Worm (Caenorhabditis elegans) whole organism, young adult: Measurements from ENCODE around the gene Y51H7C.10.

Experiments used
- B0035.1 ChIP-seq: sonication (generic microtip); optimal IDR thresholded peaks from 2 replicates; lab custom pipeline; 2016; ENCODE audit warnings: missing genetic modification characterization, mild to moderate bottlenecking, missing compliant biosample characterization, missing genotype, missing genetic modification reagents
- B0336.3 ChIP-seq: fragments of 200-800 bp; sonication (Bioruptor generic); IDR thresholded peaks from 2 replicates; pipeline ENCODE4 v1.3.6; 2022; ENCODE audit warnings: missing genetic modification characterization, missing compliant biosample characterization
- F23B12.7 ChIP-seq: sonication (generic microtip); optimal IDR thresholded peaks from 2 replicates; lab custom pipeline; 2017; ENCODE audit warnings: missing genetic modification characterization, mild to moderate bottlenecking, missing compliant biosample characterization, antibody characterized with exemption, moderate library complexity; ENCODE audit not compliant: insufficient read depth
- F39B2.1 ChIP-seq: fragments of 200-800 bp; sonication (Bioruptor generic); IDR thresholded peaks from 2 replicates; pipeline ENCODE4 v1.3.6; 2022; ENCODE audit warnings: missing genetic modification reagents, missing genetic modification characterization, missing compliant biosample characterization
- F49E8.2 ChIP-seq: sonication (generic microtip); optimal IDR thresholded peaks from 3 replicates; lab custom pipeline; 2017; ENCODE audit warnings: missing genetic modification characterization, mild to moderate bottlenecking, missing compliant biosample characterization, antibody characterized with exemption, moderate library complexity; ENCODE audit not compliant: insufficient read depth
- Y53F4B.3 ChIP-seq: fragments of 200-800 bp; sonication (Bioruptor generic); IDR thresholded peaks from 2 replicates; pipeline ENCODE4 v1.3.6; 2022; ENCODE audit warnings: missing genetic modification reagents, missing genetic modification characterization, missing compliant biosample characterization
- Y79H2A.3 ChIP-seq: fragments of 200-800 bp; sonication (Bioruptor generic); conservative IDR thresholded peaks from 2 replicates; pipeline ENCODE4 v1.3.6; 2022; ENCODE audit warnings: missing genetic modification reagents, missing genetic modification characterization, missing compliant biosample characterization
- Y95B8A.8 ChIP-seq: fragments of 200-800 bp; sonication (Bioruptor generic); IDR thresholded peaks from 2 replicates; pipeline ENCODE4 v1.3.6; 2022; ENCODE audit warnings: missing genetic modification reagents, missing genetic modification characterization, missing compliant biosample characterization
- aptf-2 ChIP-seq: fragments of 200-800 bp; sonication (Bioruptor generic); conservative IDR thresholded peaks from 2 replicates; pipeline ENCODE4 v1.3.6; 2022; ENCODE audit warnings: missing genetic modification reagents, missing genetic modification characterization, missing compliant biosample characterization
- atf-7 ChIP-seq: sonication (generic microtip); optimal IDR thresholded peaks from 2 replicates; lab custom pipeline; 2017; ENCODE audit warnings: mild to moderate bottlenecking, missing genetic modification characterization, missing compliant biosample characterization
- athp-1 ChIP-seq: sonication (generic microtip); optimal IDR thresholded peaks from 2 replicates; lab custom pipeline; 2017; ENCODE audit warnings: mild to moderate bottlenecking, missing genetic modification characterization, missing compliant biosample characterization
- attf-5 ChIP-seq: fragments of 200-800 bp; sonication (Bioruptor generic); optimal IDR thresholded peaks from 2 replicates; lab custom pipeline; 2018; ENCODE audit warnings: mild to moderate bottlenecking, missing genetic modification characterization, missing compliant biosample characterization
- bed-2 ChIP-seq: fragments of 200-800 bp; sonication (Bioruptor generic); IDR thresholded peaks from 2 replicates; pipeline ENCODE4 v1.3.6; 2022; ENCODE audit warnings: missing genetic modification reagents, missing genetic modification characterization, missing compliant biosample characterization
- cebp-1 ChIP-seq, 2 experiments: fragments of 200-800 bp in 1 of 2; sonication (Bioruptor generic) in 1 of 2; sonication (generic microtip) in 1 of 2; IDR thresholded peaks in 1 of 2; optimal IDR thresholded peaks in 1 of 2; 2 replicates each; pipeline versions ENCODE4 v1.3.6 to Lab custom; 2017 to 2022; ENCODE audit warnings: missing compliant biosample characterization in 2 of 2, missing genetic modification characterization in 2 of 2, mild to moderate bottlenecking in 1 of 2, missing genetic modification reagents in 1 of 2, moderate library complexity in 1 of 2
- ceh-91 ChIP-seq: fragments of 200-800 bp; sonication (Bioruptor generic); IDR thresholded peaks from 2 replicates; pipeline ENCODE4 v1.3.6; 2022; ENCODE audit warnings: missing genetic modification reagents, missing genetic modification characterization, missing compliant biosample characterization
- die-1 ChIP-seq: sonication (generic microtip); optimal IDR thresholded peaks from 2 replicates; lab custom pipeline; 2016; ENCODE audit warnings: missing genotype, mild to moderate bottlenecking, missing genetic modification characterization, missing compliant biosample characterization
- dpl-1 ChIP-seq: fragments of 150-350 bp; optimal IDR thresholded peaks from 2 replicates; lab custom pipeline; 2014; ENCODE audit warnings: missing biosample characterization, missing genetic modification reagents, missing genetic modification characterization
- egl-18 ChIP-seq: fragments of 200-800 bp; sonication (Bioruptor generic); IDR thresholded peaks from 2 replicates; pipeline ENCODE4 v1.3.6; 2022; ENCODE audit warnings: missing genetic modification reagents, missing genetic modification characterization, missing compliant biosample characterization
- egl-44 ChIP-seq: fragments of 200-800 bp; sonication (Bioruptor generic); IDR thresholded peaks from 2 replicates; pipeline ENCODE4 v1.3.6; 2022; ENCODE audit warnings: missing genetic modification reagents, missing genetic modification characterization, missing compliant biosample characterization
- egrh-3 ChIP-seq: fragments of 200-800 bp; sonication (Bioruptor generic); IDR thresholded peaks from 2 replicates; pipeline ENCODE4 v1.3.6; 2022; ENCODE audit warnings: missing genetic modification reagents, missing genetic modification characterization, missing compliant biosample characterization
- ekl-4 ChIP-seq: fragments of 200-800 bp; sonication (Bioruptor generic); IDR thresholded peaks from 2 replicates; pipeline ENCODE4 v1.3.6; 2022; ENCODE audit warnings: missing genetic modification reagents, missing genetic modification characterization, missing compliant biosample characterization
- gei-17 ChIP-seq: fragments of 200-800 bp; sonication (Bioruptor generic); optimal IDR thresholded peaks from 2 replicates; lab custom pipeline; 2018; ENCODE audit warnings: mild to moderate bottlenecking, missing genetic modification characterization, missing compliant biosample characterization
- hmg-1.2 ChIP-seq: fragments of 200-800 bp; sonication (Bioruptor generic); IDR thresholded peaks from 2 replicates; pipeline ENCODE4 v1.3.6; 2022; ENCODE audit warnings: missing genetic modification reagents, missing genetic modification characterization, missing compliant biosample characterization
- hrde-1 ChIP-seq: sonication (generic microtip); optimal IDR thresholded peaks from 2 replicates; lab custom pipeline; 2016; ENCODE audit warnings: missing genetic modification characterization, mild to moderate bottlenecking, missing compliant biosample characterization, moderate library complexity, missing genotype, missing genetic modification reagents, borderline replicate concordance
- let-526 ChIP-seq: fragments of 200-800 bp; sonication (Bioruptor generic); IDR thresholded peaks from 2 replicates; pipeline ENCODE4 v1.3.6; 2022; ENCODE audit warnings: missing genetic modification reagents, missing genetic modification characterization, missing compliant biosample characterization
- lin-40 ChIP-seq: sonication (generic microtip); optimal IDR thresholded peaks from 2 replicates; lab custom pipeline; 2016; ENCODE audit warnings: missing genetic modification characterization, mild to moderate bottlenecking, missing compliant biosample characterization, missing genotype, missing genetic modification reagents
- lin-54 ChIP-seq: fragments of 200-800 bp; sonication (Bioruptor generic); optimal IDR thresholded peaks from 2 replicates; lab custom pipeline; 2018; ENCODE audit warnings: mild to moderate bottlenecking, missing genetic modification characterization, missing compliant biosample characterization
- lir-1 ChIP-seq: fragments of 200-800 bp; sonication (Bioruptor generic); conservative IDR thresholded peaks from 2 replicates; pipeline ENCODE4 v1.3.6; 2022; ENCODE audit warnings: missing genetic modification reagents, missing genetic modification characterization, missing compliant biosample characterization
- madf-10 ChIP-seq: sonication (generic microtip); optimal IDR thresholded peaks from 2 replicates; lab custom pipeline; 2016; ENCODE audit warnings: mild to moderate bottlenecking, missing genetic modification characterization, missing compliant biosample characterization
- madf-8 ChIP-seq: fragments of 200-800 bp; sonication (Bioruptor generic); conservative IDR thresholded peaks from 2 replicates; pipeline ENCODE4 v1.3.6; 2022; ENCODE audit warnings: missing genetic modification reagents, missing genetic modification characterization, missing compliant biosample characterization
- mes-4 ChIP-seq: sonication (generic microtip); optimal IDR thresholded peaks from 2 replicates; lab custom pipeline; 2016; ENCODE audit warnings: missing genotype, missing genetic modification characterization, missing compliant biosample characterization
- nhr-179 ChIP-seq: sonication (generic microtip); optimal IDR thresholded peaks from 2 replicates; lab custom pipeline; 2016; ENCODE audit warnings: mild to moderate bottlenecking, missing genetic modification characterization, missing compliant biosample characterization
- nhr-80 ChIP-seq: sonication (generic microtip); optimal IDR thresholded peaks from 2 replicates; lab custom pipeline; 2016; ENCODE audit warnings: missing genetic modification characterization, missing compliant biosample characterization
- nhr-90 ChIP-seq: sonication (generic microtip); optimal IDR thresholded peaks from 2 replicates; lab custom pipeline; 2016; ENCODE audit warnings: missing genotype, mild to moderate bottlenecking, missing genetic modification characterization, missing compliant biosample characterization
- pbrm-1 ChIP-seq: fragments of 200-800 bp; sonication (Bioruptor generic); IDR thresholded peaks from 2 replicates; pipeline ENCODE4 v1.3.6; 2022; ENCODE audit warnings: missing genetic modification reagents, missing genetic modification characterization, missing compliant biosample characterization
- rpc-1 ChIP-seq, 2 experiments: fragments of 150-350 bp in 1 of 2; sonication (generic microtip) in 1 of 2; optimal IDR thresholded peaks; 2 replicates each; lab custom pipeline; 2014 to 2018; ENCODE audit warnings: missing biosample characterization in 1 of 2, missing genetic modification characterization in 1 of 2, missing genetic modification reagents in 1 of 2, missing genotype in 1 of 2
- sea-2 ChIP-seq: fragments of 200-800 bp; sonication (Bioruptor generic); IDR thresholded peaks from 2 replicates; pipeline ENCODE4 v1.3.6; 2022; ENCODE audit warnings: missing genetic modification characterization, missing compliant biosample characterization
- snpc-1.1 ChIP-seq: sonication (generic microtip); optimal IDR thresholded peaks from 2 replicates; lab custom pipeline; 2017; ENCODE audit warnings: missing genetic modification characterization, mild to moderate bottlenecking, missing compliant biosample characterization, antibody characterized with exemption, moderate library complexity, missing genotype, missing genetic modification reagents; ENCODE audit not compliant: insufficient read depth
- snpc-3.4 ChIP-seq: sonication (generic microtip); optimal IDR thresholded peaks from 2 replicates; lab custom pipeline; 2017; ENCODE audit warnings: missing genetic modification characterization, mild to moderate bottlenecking, missing compliant biosample characterization, antibody characterized with exemption, moderate library complexity, missing genotype, missing genetic modification reagents
- sptf-2 ChIP-seq: fragments of 200-800 bp; sonication (Bioruptor generic); optimal IDR thresholded peaks from 2 replicates; lab custom pipeline; 2018; ENCODE audit warnings: mild to moderate bottlenecking, missing genetic modification characterization, missing compliant biosample characterization
- tbp1 ChIP-seq: fragments of 200-800 bp; sonication (Bioruptor generic); optimal IDR thresholded peaks from 2 replicates; lab custom pipeline; 2018; ENCODE audit warnings: mild to moderate bottlenecking, missing genetic modification characterization, missing compliant biosample characterization
- xnd-1 ChIP-seq: sonication (generic microtip); optimal IDR thresholded peaks from 2 replicates; lab custom pipeline; 2016; ENCODE audit warnings: missing genotype, missing genetic modification reagents, missing genetic modification characterization, missing compliant biosample characterization
- zim-3 ChIP-seq: sonication (generic microtip); optimal IDR thresholded peaks from 2 replicates; lab custom pipeline; 2017; ENCODE audit warnings: mild to moderate bottlenecking, missing genetic modification characterization, moderate library complexity, missing compliant biosample characterization
- ztf-18 ChIP-seq: sonication (generic microtip); optimal IDR thresholded peaks from 2 replicates; lab custom pipeline; 2016; ENCODE audit warnings: missing genotype, mild to moderate bottlenecking, missing genetic modification characterization, missing compliant biosample characterization
- ztf-25 ChIP-seq: fragments of 200-800 bp; sonication (Bioruptor generic); IDR thresholded peaks from 2 replicates; pipeline ENCODE4 v1.3.6; 2022; ENCODE audit warnings: missing genetic modification reagents, missing genetic modification characterization, missing compliant biosample characterization
- ztf-28 ChIP-seq: fragments of 200-800 bp; sonication (Bioruptor generic); IDR thresholded peaks from 2 replicates; pipeline ENCODE4 v1.3.6; 2022; ENCODE audit warnings: missing genetic modification reagents, missing genetic modification characterization, missing compliant biosample characterization

The Y51H7C.10 gene

DNA sequence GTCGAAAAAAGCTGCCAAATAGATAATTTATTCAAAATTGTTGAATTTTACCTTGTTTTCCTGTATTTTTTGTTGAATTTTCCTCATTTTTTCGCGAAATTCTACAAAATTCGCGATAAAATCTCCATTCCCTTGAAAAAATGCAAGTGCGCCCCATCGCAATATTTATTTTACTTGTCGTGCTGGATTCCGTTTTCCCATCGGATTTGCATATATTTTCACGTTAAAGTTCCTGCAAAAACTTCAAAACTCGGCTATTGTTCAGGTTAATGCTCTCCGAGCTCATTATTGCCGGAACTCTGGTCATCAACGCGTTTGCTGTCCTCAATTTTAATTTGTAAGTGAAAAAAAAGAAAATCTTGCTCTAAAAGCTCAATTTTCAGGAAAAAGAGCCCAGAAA is 20.5 kb downstream of the Y51H7C.10 start, which contains the start of the genes Y51H7C.41 and cogc-4 (continued):
- TF ChIP-seq egl-18 (GFP tag; lab: Robert Waterston, UW) (no peak), F49E8.2 (tag; lab: Kevin White, UChicago) (peak; percentile 42), snpc-1.1 (tag; lab: Kevin White, UChicago) (no peak), egl-44 (GFP tag; lab: Robert Waterston, UW) (no peak)

DNA sequence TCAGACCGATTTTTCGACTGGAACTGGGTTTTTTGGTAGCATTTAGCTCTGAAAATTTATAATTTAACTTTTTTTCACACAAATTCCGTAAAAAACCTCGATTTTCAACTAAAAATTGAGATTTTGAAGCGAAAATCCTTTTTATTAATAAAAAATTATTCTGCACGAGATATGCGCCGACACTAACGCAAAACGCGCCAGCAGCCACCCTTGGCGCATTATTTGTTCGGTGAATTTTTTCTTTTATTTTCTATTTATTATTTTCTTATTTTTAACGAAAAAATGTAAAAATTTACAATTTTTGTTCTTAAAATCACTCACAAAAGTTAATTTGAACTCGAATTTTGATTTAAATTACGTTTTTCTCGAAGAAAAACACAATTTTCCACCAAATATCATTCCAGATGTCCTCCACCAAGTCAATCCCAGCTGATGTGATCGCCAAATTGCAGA is 21.4 kb downstream of the Y51H7C.10 start, which contains the start of gene Y51H7C.7:
Y51H7C.7 (plus strand) TSS at position 403 of the 453 bp plus-strand sequence.
- TF ChIP-seq athp-1 (tag; lab: Kevin White, UChicago) (no peak), B0336.3 (0 out of 2 replicates have a peak, but pooled peaks have one; percentile 33), tbp1 (GFP tag; lab: Kevin White, UChicago) (peak; percentile 0), ceh-91 (GFP tag; lab: Robert Waterston, UW) (no peak), nhr-80 (tag; lab: Kevin White, UChicago) (no peak), madf-10 (tag; lab: Kevin White, UChicago) (no peak), attf-5 (GFP tag; lab: Kevin White, UChicago) (peak; percentile 13), nhr-179 (tag; lab: Kevin White, UChicago) (no peak), pbrm-1 (peak; percentile 34; the same call in 1 of the 2 replicates), aptf-2 (GFP tag; lab: Robert Waterston, UW) (no peak), atf-7 (no peak), ztf-18 (tag; lab: Kevin White, UChicago) (peak; percentile 92), madf-8 (GFP tag; lab: Robert Waterston, UW) (no peak), F23B12.7 (tag; lab: Kevin White, UChicago) (no peak), gei-17 (no peak), rpc-1 (optimal IDR thresholded peaks at IDR 0.05; lab: Kevin White, UChicago) (no peak), rpc-1 (tag; optimal IDR thresholded peaks at IDR 0.05; lab: Kevin White, UChicago) (no peak), die-1 (no peak), sea-2 (GFP tag; lab: Robert Waterston, UW) (no peak), zim-3 (tag; lab: Kevin White, UChicago) (no peak), hrde-1 (tag; lab: Kevin White, UChicago) (no peak), ztf-28 (GFP tag; lab: Robert Waterston, UW) (no peak), Y53F4B.3 (GFP tag; lab: Robert Waterston, UW) (no peak), mes-4 (no peak), let-526 (GFP tag; lab: Robert Waterston, UW) (no peak), nhr-90 (tag; lab: Kevin White, UChicago) (no peak), cebp-1 (GFP tag; IDR thresholded peaks at IDR 0.05; lab: Robert Waterston, UW) (no peak), cebp-1 (tag; optimal IDR thresholded peaks at IDR 0.05; lab: Kevin White, UChicago) (no peak), lin-54 (GFP tag; lab: Kevin White, UChicago) (no peak), egrh-3 (GFP tag; lab: Robert Waterston, UW) (no peak), snpc-3.4 (tag; lab: Kevin White, UChicago) (peak; percentile 22), hmg-1.2 (GFP tag; lab: Robert Waterston, UW) (no peak), lin-40 (tag; lab: Kevin White, UChicago) (no peak), bed-2 (GFP tag; lab: Robert Waterston, UW) (no peak), dpl-1 (no peak), B0035.1 (no peak), sptf-2 (GFP tag; lab: Kevin White, UChicago) (no peak), Y95B8A.8 (no peak), Y79H2A.3 (GFP tag; lab: Robert Waterston, UW) (no peak), egl-44 (GFP tag; lab: Robert Waterston, UW) (no peak), ztf-25 (no peak), lir-1 (GFP tag; lab: Robert Waterston, UW) (no peak), ekl-4 (GFP tag; lab: Robert Waterston, UW) (no peak), xnd-1 (tag; lab: Kevin White, UChicago) (no peak), F39B2.1 (GFP tag; lab: Robert Waterston, UW) (no peak)
